Worm (Caenorhabditis elegans) whole organism, young adult: Measurements from ENCODE around the gene C28H8.2.

Source experiments
- F23B12.7 ChIP-seq: sonication (generic microtip); optimal IDR thresholded peaks from 2 replicates; lab custom pipeline; 2017; ENCODE audit warnings: missing genetic modification characterization, mild to moderate bottlenecking, missing compliant biosample characterization, antibody characterized with exemption, moderate library complexity; ENCODE audit not compliant: insufficient read depth
- dpl-1 ChIP-seq: fragments of 150-350 bp; optimal IDR thresholded peaks from 2 replicates; lab custom pipeline; 2014; ENCODE audit warnings: missing biosample characterization, missing genetic modification reagents, missing genetic modification characterization
- him-1 ChIP-seq: sonication (generic microtip); optimal IDR thresholded peaks from 2 replicates; lab custom pipeline; 2016; ENCODE audit warnings: missing genotype, missing genetic modification reagents, missing genetic modification characterization, missing compliant biosample characterization
- lin-54 ChIP-seq: fragments of 200-800 bp; sonication (Bioruptor generic); optimal IDR thresholded peaks from 2 replicates; lab custom pipeline; 2018; ENCODE audit warnings: mild to moderate bottlenecking, missing genetic modification characterization, missing compliant biosample characterization
- madf-8 ChIP-seq: fragments of 200-800 bp; sonication (Bioruptor generic); conservative IDR thresholded peaks from 2 replicates; pipeline ENCODE4 v1.3.6; 2022; ENCODE audit warnings: missing genetic modification reagents, missing genetic modification characterization, missing compliant biosample characterization
- nhr-90 ChIP-seq: sonication (generic microtip); optimal IDR thresholded peaks from 2 replicates; lab custom pipeline; 2016; ENCODE audit warnings: missing genotype, mild to moderate bottlenecking, missing genetic modification characterization, missing compliant biosample characterization
- somi-1 ChIP-seq: fragments of 200-800 bp; sonication (Bioruptor generic); optimal IDR thresholded peaks from 2 replicates; lab custom pipeline; 2018; ENCODE audit warnings: mild to moderate bottlenecking, missing genetic modification characterization, missing compliant biosample characterization
- unc-62 ChIP-seq: fragments of 150-350 bp; optimal IDR thresholded peaks from 2 replicates; lab custom pipeline; 2014; ENCODE audit warnings: missing biosample characterization, missing genetic modification reagents, missing genetic modification characterization

ce11 chrIII:5964058-5964632, 44.0 kb downstream of the C28H8.2 start:
- no peak for TF ChIP-seq nhr-90 (tag; lab: Kevin White, UChicago)
- no peak for TF ChIP-seq F23B12.7
- no peak for TF ChIP-seq madf-8 (GFP tag; lab: Robert Waterston, UW)
- no peak for TF ChIP-seq unc-62 (GFP tag; lab: Kevin White, UChicago)
- no peak for TF ChIP-seq dpl-1 (GFP tag; lab: Kevin White, UChicago)
- TF ChIP-seq lin-54 (GFP tag; lab: Kevin White, UChicago) = no peak
- no peak for TF ChIP-seq him-1 (tag; lab: Kevin White, UChicago)
- TF ChIP-seq somi-1 = no peak
